Fruit fly (Drosophila melanogaster) whole organism, wandering third instar larva: ENCODE data around the gene gfzf.

Source experiments
- CG9705 ChIP-seq: fragments of 200-800 bp; sonication (Bioruptor generic); optimal IDR thresholded peaks from 2 replicates; lab custom pipeline; 2018; ENCODE audit warnings: missing biosample characterization, mild to moderate bottlenecking, missing genetic modification characterization
- Dfd ChIP-seq: fragments of >200 bp; optimal IDR thresholded peaks from 2 replicates; lab custom pipeline; 2017; ENCODE audit warnings: missing biosample characterization, missing genetic modification characterization
- dmrt93B ChIP-seq: fragments of 200-800 bp; sonication (Bioruptor generic); optimal IDR thresholded peaks from 2 replicates; lab custom pipeline; 2018; ENCODE audit warnings: missing biosample characterization, mild to moderate bottlenecking, missing genetic modification characterization
- fru ChIP-seq: fragments of 200-800 bp; sonication (Bioruptor generic); optimal IDR thresholded peaks from 3 replicates; lab custom pipeline; 2016; ENCODE audit warnings: missing biosample characterization, mild to moderate bottlenecking, missing genetic modification characterization

DNA sequence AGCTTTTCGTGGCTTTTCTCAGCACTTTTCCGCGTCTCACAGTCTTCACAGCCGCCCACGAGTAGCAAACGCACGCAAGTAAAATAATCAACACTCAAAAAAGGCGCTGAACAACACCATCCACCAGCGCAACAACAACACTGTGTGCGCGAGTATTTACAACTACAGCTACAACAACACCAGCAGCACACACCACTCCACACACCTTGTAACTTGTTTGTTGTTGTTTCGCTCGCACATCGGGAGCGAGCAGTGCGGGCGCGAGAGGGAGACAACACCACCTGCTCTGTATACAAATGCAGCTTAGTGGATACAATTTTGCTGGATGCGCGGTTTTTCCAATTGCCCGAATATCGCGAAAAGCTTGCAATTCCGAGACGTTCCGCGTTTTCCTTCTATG lies 27.1 kb downstream of the gfzf start:
- TF ChIP-seq fru (GFP tag; lab: Kevin White, UChicago) (no peak), dmrt93B (GFP tag; lab: Kevin White, UChicago) (no peak), CG9705 (GFP tag; lab: Kevin White, UChicago) (no peak), Dfd (GFP tag; lab: Kevin White, UChicago) (no peak)
